Fruit fly (Drosophila melanogaster): ENCODE results near the gene Cp18.

dm6 chr3L:8701697-8702349 is 24.8 kb upstream of the Cp18 start:
- no peak for TF ChIP-seq CG8478 (optimal IDR thresholded peaks at IDR 0.05)
- TF ChIP-seq CTCF (optimal IDR thresholded peaks at IDR 0.05) = no peak
